Fruit fly (Drosophila melanogaster) whole organism, pupa: ENCODE results near the gene tfc.
A peak's percentile ranks its signal among the peaks of the same experiment; 100 is the strongest.
"Not testable (repeated sequence)": the region's sequence is repeated elsewhere in the genome, so short reads cannot be mapped to it uniquely, and the experiment has no call there.

Experiments used
- CG10348 ChIP-seq: fragments of 200-800 bp; sonication (Bioruptor generic); IDR thresholded peaks from 2 replicates; pipeline ENCODE4 v1.3.6; 2022; ENCODE audit warnings: missing biosample characterization, missing genetic modification characterization
- CG12605 ChIP-seq: fragments of 200-800 bp; sonication (Bioruptor generic); IDR thresholded peaks from 2 replicates; pipeline ENCODE4 v1.3.6; 2022; ENCODE audit warnings: missing biosample characterization, missing genetic modification characterization
- CG13204 ChIP-seq: fragments of 200-800 bp; sonication (Bioruptor generic); optimal IDR thresholded peaks from 2 replicates; lab custom pipeline; 2018; ENCODE audit warnings: missing biosample characterization, mild to moderate bottlenecking, missing genetic modification characterization, moderate library complexity
- CG14655 ChIP-seq: fragments of 200-800 bp; sonication (Bioruptor generic); optimal IDR thresholded peaks from 3 replicates; lab custom pipeline; 2017; ENCODE audit warnings: mild to moderate bottlenecking, missing biosample characterization, missing genetic modification reagents, missing genetic modification characterization
- CG15710 ChIP-seq: fragments of 200-800 bp; sonication (Bioruptor generic); optimal IDR thresholded peaks from 2 replicates; lab custom pipeline; 2018; ENCODE audit warnings: missing biosample characterization, mild to moderate bottlenecking, missing genetic modification characterization, moderate library complexity
- CG17806 ChIP-seq: fragments of 200-800 bp; sonication (Bioruptor generic); optimal IDR thresholded peaks from 2 replicates; lab custom pipeline; 2018; ENCODE audit warnings: missing biosample characterization, mild to moderate bottlenecking, missing genetic modification characterization, moderate library complexity
- CG32121 ChIP-seq: fragments of 200-800 bp; sonication (Bioruptor generic); IDR thresholded peaks from 2 replicates; pipeline ENCODE4 v1.3.6; 2022; ENCODE audit warnings: missing biosample characterization, missing genetic modification characterization
- CG34367 ChIP-seq: fragments of 200-800 bp; sonication (Bioruptor generic); optimal IDR thresholded peaks from 2 replicates; lab custom pipeline; 2018; ENCODE audit warnings: missing biosample characterization, mild to moderate bottlenecking, missing genetic modification characterization
- CG4496 ChIP-seq: fragments of 200-800 bp; sonication (Bioruptor generic); IDR thresholded peaks from 3 replicates; pipeline ENCODE4 v1.3.6; 2022; ENCODE audit warnings: missing biosample characterization, missing genetic modification characterization
- CG8159 ChIP-seq: fragments of 200-800 bp; sonication (Bioruptor generic); optimal IDR thresholded peaks from 3 replicates; lab custom pipeline; 2018; ENCODE audit warnings: missing biosample characterization, mild to moderate bottlenecking, missing genetic modification characterization, moderate library complexity
- CG8301 ChIP-seq: fragments of 200-800 bp; sonication (Bioruptor generic); optimal IDR thresholded peaks from 2 replicates; lab custom pipeline; 2018; ENCODE audit warnings: missing biosample characterization, mild to moderate bottlenecking, missing genetic modification characterization
- D1 ChIP-seq: fragments of 200-800 bp; sonication (Bioruptor generic); optimal IDR thresholded peaks from 2 replicates; lab custom pipeline; 2018; ENCODE audit warnings: missing biosample characterization, mild to moderate bottlenecking, missing genetic modification characterization, moderate library complexity
- EcR ChIP-seq: fragments of 200-800 bp; sonication (Bioruptor generic); optimal IDR thresholded peaks from 3 replicates; lab custom pipeline; 2019; ENCODE audit warnings: missing biosample characterization, missing genetic modification characterization, mild to moderate bottlenecking, moderate library complexity, missing genetic modification reagents
- Ets98B ChIP-seq: fragments of 200-800 bp; sonication (Bioruptor generic); IDR thresholded peaks from 2 replicates; pipeline ENCODE4 v1.3.6; 2022; ENCODE audit warnings: missing biosample characterization, missing genetic modification characterization
- Pif1A ChIP-seq: fragments of 200-800 bp; sonication (Bioruptor generic); optimal IDR thresholded peaks from 3 replicates; lab custom pipeline; 2016; ENCODE audit warnings: missing biosample characterization, missing genetic modification characterization
- Pif1B ChIP-seq: fragments of 200-800 bp; sonication (Bioruptor generic); optimal IDR thresholded peaks from 3 replicates; lab custom pipeline; 2016; ENCODE audit warnings: missing biosample characterization, missing genetic modification characterization
- Snoo ChIP-seq: fragments of 200-800 bp; sonication (Bioruptor generic); optimal IDR thresholded peaks from 3 replicates; lab custom pipeline; 2017; ENCODE audit warnings: missing biosample characterization, mild to moderate bottlenecking, missing genetic modification characterization, inconsistent platforms
- fd96Ca ChIP-seq: fragments of 200-800 bp; sonication (Bioruptor generic); IDR thresholded peaks from 3 replicates; pipeline ENCODE4 v1.3.6; 2022; ENCODE audit warnings: missing biosample characterization, missing genetic modification characterization
- gl ChIP-seq: fragments of 200-800 bp; sonication (Bioruptor generic); optimal IDR thresholded peaks from 2 replicates; lab custom pipeline; 2018; ENCODE audit warnings: missing biosample characterization, mild to moderate bottlenecking, missing genetic modification characterization
- rn ChIP-seq: fragments of 200-800 bp; sonication (Bioruptor generic); IDR thresholded peaks from 2 replicates; pipeline ENCODE4 v1.3.6; 2022; ENCODE audit warnings: missing biosample characterization, missing genetic modification characterization

Gene tfc

dm6 chr3L:1235426-1235825, 20.8 kb upstream of the tfc start, which contains the start of gene galene:
galene (plus strand) TSS chr3L:1235726.
- TF ChIP-seq CG15710 (no peak), Pif1B (no peak), CG32121 (GFP tag; lab: Robert Waterston, UW) (no peak), D1 (tag; lab: Kevin White, UChicago) (no peak), CG4496 (no peak), fd96Ca (GFP tag; lab: Robert Waterston, UW) (no peak), Pif1A (GFP tag; lab: Kevin White, UChicago) (no peak), CG13204 (GFP tag; lab: Kevin White, UChicago) (no peak), rn (no peak), CG34367 (no peak), CG12605 (GFP tag; lab: Robert Waterston, UW) (no peak), CG8301 (tag; lab: Kevin White, UChicago) (no peak), EcR (GFP tag; lab: Kevin White, UChicago) (no peak), CG14655 (GFP tag; lab: Kevin White, UChicago) (no peak), CG8159 (tag; lab: Kevin White, UChicago) (no peak), Ets98B (GFP tag; lab: Robert Waterston, UW) (no peak)

DNA sequence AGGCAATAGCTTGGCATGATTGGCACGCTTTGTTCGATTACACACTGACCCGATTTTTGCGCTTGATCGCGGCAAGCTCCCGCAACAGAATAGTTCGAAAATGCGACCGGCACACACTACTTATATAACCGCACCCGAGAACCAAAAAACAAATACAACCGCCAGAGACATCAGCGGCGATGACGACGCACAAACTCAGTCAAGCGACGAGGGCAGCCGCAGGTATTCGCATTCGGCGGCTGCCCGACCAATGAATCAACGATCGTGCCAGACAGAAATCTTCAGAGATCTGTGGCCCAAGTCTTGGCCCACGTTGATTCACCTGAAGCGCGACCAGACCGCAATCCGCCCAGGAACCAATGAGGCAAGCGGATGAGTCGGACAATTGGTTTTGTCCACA, 18.0 kb upstream of the tfc start, which contains the start of gene CG9192:
CG9192 (minus strand) TSS at position 101 of the 400 bp plus-strand sequence.
- TF ChIP-seq CG32121 (GFP tag; lab: Robert Waterston, UW) (no peak), CG15710 (no peak), CG14655 (GFP tag; lab: Kevin White, UChicago) (no peak), CG10348 (no peak), CG13204 (GFP tag; lab: Kevin White, UChicago) (no peak), CG4496 (no peak), EcR (GFP tag; lab: Kevin White, UChicago) (no peak), Ets98B (GFP tag; lab: Robert Waterston, UW) (no peak), Snoo (tag; lab: Kevin White, UChicago) (no peak), Pif1A (GFP tag; lab: Kevin White, UChicago) (no peak), CG17806 (no peak)

DNA sequence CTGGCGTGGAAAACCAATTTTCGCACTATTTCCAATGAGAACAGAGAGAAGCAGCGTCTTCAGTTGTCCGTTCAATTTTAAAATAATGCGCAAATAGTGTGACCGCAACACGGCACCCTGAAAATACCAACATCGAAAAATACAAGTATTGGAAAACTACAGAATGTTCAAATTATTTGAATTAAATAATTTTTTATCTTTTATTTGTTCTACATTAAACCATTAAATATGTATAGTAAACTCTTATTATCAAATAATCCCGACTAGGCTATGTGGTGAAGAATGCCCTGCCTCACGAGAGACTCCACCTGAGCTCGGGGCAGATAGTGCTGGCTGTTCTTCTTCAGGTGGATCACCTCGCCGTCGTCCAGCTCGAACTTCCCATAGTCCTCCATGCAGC, 10.4 kb upstream of the tfc start, which contains the start of gene Klp61F:
Klp61F (minus strand) TSS at position 101 of the 400 bp plus-strand sequence.
- TF ChIP-seq CG12605 (GFP tag; lab: Robert Waterston, UW); CG8301 (tag; lab: Kevin White, UChicago); fd96Ca (GFP tag; lab: Robert Waterston, UW): not testable (repeated sequence)

dm6 chr3L:1246823-1247222, 9.4 kb upstream of the tfc start, which contains the start of gene CG32318:
CG32318 (minus strand) TSS chr3L:1246923.
- TF ChIP-seq D1 (tag; lab: Kevin White, UChicago); CG12605 (GFP tag; lab: Robert Waterston, UW); EcR (GFP tag; lab: Kevin White, UChicago): not testable (repeated sequence)

DNA sequence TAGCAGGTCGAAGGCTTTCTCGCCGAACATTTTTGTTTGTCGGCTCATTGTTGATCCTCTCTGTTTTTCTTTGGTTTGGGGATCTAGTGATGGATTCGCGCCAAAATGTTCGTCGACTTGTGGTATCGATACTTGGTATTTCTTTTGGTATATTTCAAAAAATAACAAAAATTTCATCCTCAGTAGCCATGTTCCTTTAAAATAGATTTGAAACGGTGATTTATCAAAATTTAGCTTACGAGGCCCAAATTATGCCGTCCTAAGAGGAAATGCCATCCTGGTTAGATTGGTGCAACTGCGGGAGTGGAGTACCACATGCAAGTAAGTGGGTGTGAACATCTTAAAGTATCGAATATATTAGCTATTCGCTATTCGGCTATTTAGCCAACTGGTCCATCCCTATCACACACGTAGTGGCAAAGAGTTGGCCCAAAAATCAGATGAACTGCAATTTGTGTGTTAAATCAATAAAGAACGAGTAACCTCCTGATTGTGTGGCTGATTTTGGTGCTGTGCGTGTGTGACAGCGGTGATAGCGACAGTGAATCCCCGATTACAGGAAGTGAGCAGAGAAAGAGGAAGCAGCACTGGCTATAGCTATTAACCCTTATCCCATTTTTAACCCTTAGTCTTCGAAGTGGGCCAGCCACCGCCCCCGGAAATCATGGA, 8.5 kb upstream of the tfc start, which contains the start of the genes Psf1 and Sac1:
Psf1 (minus strand) TSS at position 51 of the 669 bp plus-strand sequence.
Sac1 (plus strand) TSS at position 191 of the 669 bp plus-strand sequence.
- peak; percentile 19 for TF ChIP-seq CG8159 (tag; lab: Kevin White, UChicago)
- peak; percentile 1 for TF ChIP-seq CG34367
- TF ChIP-seq CG4496: 0 out of 3 replicates have a peak, but pooled peaks have one; percentile 47
- peak; percentile 26 for TF ChIP-seq CG15710
- TF ChIP-seq rn: 0 out of 2 replicates have a peak, but pooled peaks have one; percentile 13
- TF ChIP-seq fd96Ca (GFP tag; lab: Robert Waterston, UW): peak; percentile 51; the same call in 1 of the 3 replicates
- TF ChIP-seq gl: no peak
- TF ChIP-seq Pif1B: no peak
- no peak for TF ChIP-seq CG17806

DNA sequence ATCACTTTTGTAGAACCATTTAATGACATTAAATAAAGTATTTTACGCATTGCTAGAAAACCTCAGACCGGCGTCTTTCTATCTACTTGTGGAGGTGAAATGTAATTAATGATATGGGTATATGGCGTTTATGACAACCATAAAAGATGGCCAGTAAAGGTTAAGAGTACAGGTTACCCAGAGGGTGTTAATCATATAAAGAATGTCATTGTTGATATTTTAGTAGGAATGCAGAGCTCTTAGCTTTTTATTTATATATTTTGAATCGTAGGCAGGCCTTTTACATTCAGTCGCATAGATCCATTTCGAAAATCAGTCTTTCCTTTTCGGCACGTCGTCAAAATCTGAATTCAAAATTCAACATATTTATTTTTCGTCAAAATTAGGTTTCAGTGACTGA, 5.9 kb upstream of the tfc start, which contains the start of gene Bfc:
Bfc (plus strand) TSS at position 301 of the 400 bp plus-strand sequence.
- TF ChIP-seq CG8159 (tag; lab: Kevin White, UChicago): no peak
- no peak for TF ChIP-seq Pif1B
- TF ChIP-seq Pif1A (GFP tag; lab: Kevin White, UChicago): no peak
- TF ChIP-seq fd96Ca (GFP tag; lab: Robert Waterston, UW): no peak
- no peak for TF ChIP-seq rn
- no peak for TF ChIP-seq CG4496
- TF ChIP-seq CG32121 (GFP tag; lab: Robert Waterston, UW): no peak
- TF ChIP-seq CG13204 (GFP tag; lab: Kevin White, UChicago): no peak
- no peak for TF ChIP-seq Snoo (tag; lab: Kevin White, UChicago)
- no peak for TF ChIP-seq CG14655 (GFP tag; lab: Kevin White, UChicago)
- no peak for TF ChIP-seq D1 (tag; lab: Kevin White, UChicago)
- no peak for TF ChIP-seq Ets98B (GFP tag; lab: Robert Waterston, UW)
- no peak for TF ChIP-seq CG10348
- TF ChIP-seq CG12605 (GFP tag; lab: Robert Waterston, UW): no peak
- TF ChIP-seq gl: no peak
- TF ChIP-seq CG15710: no peak
- TF ChIP-seq EcR (GFP tag; lab: Kevin White, UChicago): no peak
- no peak for TF ChIP-seq CG8301 (tag; lab: Kevin White, UChicago)
